Worm (Caenorhabditis elegans) whole organism, midembryonic: ENCODE measurements around the gene C34C12.7.

ENCODE experiments used
- T22C8.4 ChIP-seq: fragments of 200-800 bp; sonication (Bioruptor generic); IDR thresholded peaks from 2 replicates; pipeline ENCODE4 v1.3.6; 2022; ENCODE audit warnings: missing genetic modification characterization, missing compliant biosample characterization
- cog-1 ChIP-seq: sonication (generic microtip); optimal IDR thresholded peaks from 2 replicates; lab custom pipeline; 2016; ENCODE audit warnings: missing genetic modification characterization, missing compliant biosample characterization
- flt-1 ChIP-seq: fragments of 200-800 bp; sonication (Bioruptor generic); IDR thresholded peaks from 2 replicates; pipeline ENCODE4 v1.3.6; 2022; ENCODE audit warnings: missing genetic modification characterization, missing compliant biosample characterization
- klf-2 ChIP-seq: fragments of 200-800 bp; sonication (Bioruptor generic); conservative IDR thresholded peaks from 2 replicates; pipeline ENCODE4 v1.3.6; 2022; ENCODE audit warnings: missing genetic modification reagents, missing genetic modification characterization, missing compliant biosample characterization
- med-1 ChIP-seq: sonication (generic microtip); optimal IDR thresholded peaks from 2 replicates; lab custom pipeline; 2017; ENCODE audit warnings: missing genetic modification characterization, mild to moderate bottlenecking, missing compliant biosample characterization, antibody characterized with exemption, missing genetic modification reagents; ENCODE audit not compliant: insufficient read depth
- ref-1 ChIP-seq: fragments of 200-800 bp; sonication (Bioruptor generic); conservative IDR thresholded peaks from 2 replicates; pipeline ENCODE4 v1.3.6; 2022; ENCODE audit warnings: missing genetic modification reagents, missing genetic modification characterization, missing compliant biosample characterization
- tab-1 ChIP-seq: fragments of 200-800 bp; sonication (Bioruptor generic); IDR thresholded peaks from 2 replicates; pipeline ENCODE4 v1.3.6; 2022; ENCODE audit warnings: missing genetic modification characterization, missing compliant biosample characterization
- ztf-23 ChIP-seq: fragments of 200-800 bp; sonication (Bioruptor generic); IDR thresholded peaks from 2 replicates; pipeline ENCODE4 v1.3.6; 2022; ENCODE audit warnings: missing genetic modification reagents, missing genetic modification characterization, missing compliant biosample characterization
- ztf-29 ChIP-seq: fragments of 200-800 bp; sonication (Bioruptor generic); IDR thresholded peaks from 2 replicates; pipeline ENCODE4 v1.3.6; 2022; ENCODE audit warnings: missing genetic modification reagents, missing genetic modification characterization, missing compliant biosample characterization

DNA sequence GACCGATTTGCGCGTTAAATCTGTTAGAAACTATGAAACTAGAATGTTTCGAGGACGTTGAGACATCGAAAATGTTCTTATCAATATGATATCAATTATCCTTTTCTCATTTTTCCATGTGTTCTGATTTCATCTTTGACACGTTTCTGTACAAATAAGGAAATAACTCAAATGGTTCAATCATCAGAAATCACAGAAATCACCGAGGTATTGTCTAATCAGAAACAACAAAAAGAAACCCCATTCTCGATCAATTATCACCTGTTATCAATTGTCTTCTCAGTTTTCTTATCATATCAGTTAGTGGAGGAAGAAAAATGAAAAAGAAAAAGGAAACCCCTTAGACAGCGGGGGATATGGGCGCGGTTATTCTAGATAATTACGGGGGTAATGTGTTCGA is 53.0 kb downstream of the C34C12.7 start:
- TF ChIP-seq med-1 (GFP tag; lab: Kevin White, UChicago) (no peak), ztf-29 (GFP tag; lab: Robert Waterston, UW) (no peak), ref-1 (GFP tag; lab: Robert Waterston, UW) (no peak), cog-1 (no peak), ztf-23 (GFP tag; lab: Robert Waterston, UW) (no peak), flt-1 (no peak), T22C8.4 (GFP tag; lab: Robert Waterston, UW) (no peak), tab-1 (GFP tag; lab: Robert Waterston, UW) (no peak), klf-2 (GFP tag; lab: Robert Waterston, UW) (no peak)
